Fruit fly (Drosophila melanogaster): ENCODE results near the gene CG43373.

CG43373 gene

DNA sequence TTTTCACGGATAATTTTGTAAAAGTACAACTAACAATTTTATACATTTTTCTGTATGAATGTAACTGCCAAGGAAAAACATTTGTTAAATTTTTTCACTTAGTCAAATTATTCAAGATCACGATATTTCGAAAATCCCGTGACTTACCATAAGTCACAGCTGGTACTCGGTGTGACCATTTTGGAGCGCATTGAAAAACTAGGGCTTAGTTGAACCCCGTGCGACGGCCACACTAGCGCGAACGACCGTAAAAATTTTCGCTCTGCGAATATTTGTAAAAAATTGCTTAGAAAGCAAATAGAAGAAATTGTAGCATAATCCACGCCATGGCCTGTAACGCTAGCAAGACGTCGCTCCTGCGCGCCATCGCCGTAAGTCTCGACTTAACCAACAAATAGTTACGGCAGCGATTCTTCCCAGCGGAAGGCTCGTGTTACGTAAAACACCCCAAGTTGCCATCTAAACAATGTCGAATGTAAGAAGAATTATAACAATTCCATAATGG, 41.0 kb upstream of the CG43373 start, which contains the start of gene UQCR-C2 (continued):
- TF ChIP-seq ranshi (GFP tag; IDR thresholded peaks at IDR 0.05) (no peak), CG6765 (GFP tag; optimal IDR thresholded peaks at IDR 0.05) (no peak), unc-4 (GFP tag; IDR thresholded peaks at IDR 0.05; ENCODE audit: partially characterized antibody) (peak; percentile 38; the same call in 1 of the 2 replicates), Dbx (GFP tag; IDR thresholded peaks at IDR 0.05) (no peak), Jarid2 (GFP tag; optimal IDR thresholded peaks at IDR 0.05) (no peak), lola (GFP tag; optimal IDR thresholded peaks at IDR 0.05) (no peak), gem (tag; optimal IDR thresholded peaks at IDR 0.05) (no peak), Atf-2 (GFP tag; optimal IDR thresholded peaks at IDR 0.05) (no peak), Dll (GFP tag; IDR thresholded peaks at IDR 0.05; ENCODE audit: partially characterized antibody) (no peak), corto (GFP tag; optimal IDR thresholded peaks at IDR 0.05) (no peak), unpg (GFP tag; optimal IDR thresholded peaks at IDR 0.05) (no peak), CG3163 (GFP tag; optimal IDR thresholded peaks at IDR 0.05) (no peak), fd3F (GFP tag; optimal IDR thresholded peaks at IDR 0.05) (no peak), CG15269 (tag; optimal IDR thresholded peaks at IDR 0.05) (no peak), dpn (GFP tag; optimal IDR thresholded peaks at IDR 0.05) (no peak), CG10654 (GFP tag; optimal IDR thresholded peaks at IDR 0.05) (no peak), Abd-B (GFP tag; optimal IDR thresholded peaks at IDR 0.05) (peak; percentile 65), bbx (GFP tag; IDR thresholded peaks at IDR 0.05; ENCODE audit: partially characterized antibody) (peak; percentile 38), Hsf (GFP tag; optimal IDR thresholded peaks at IDR 0.05) (no peak), CG8089 (GFP tag; optimal IDR thresholded peaks at IDR 0.05) (no peak), CG14667 (GFP tag; IDR thresholded peaks at IDR 0.05) (no peak), Vsx1 (GFP tag; optimal IDR thresholded peaks at IDR 0.05) (no peak), gcm (GFP tag; optimal IDR thresholded peaks at IDR 0.05) (no peak), CG3726 (GFP tag; IDR thresholded peaks at IDR 0.05) (no peak), CG17802 (tag; optimal IDR thresholded peaks at IDR 0.05) (no peak), CG32767 (GFP tag; IDR thresholded peaks at IDR 0.05) (no peak), aop (GFP tag; IDR thresholded peaks at IDR 0.05) (no peak), CG1603 (tag; optimal IDR thresholded peaks at IDR 0.05) (peak; percentile 79), row (GFP tag; IDR thresholded peaks at IDR 0.05) (peak; percentile 92), CG11560 (tag; IDR thresholded peaks at IDR 0.05) (no peak), usp (GFP tag; optimal IDR thresholded peaks at IDR 0.05) (no peak), Kr (GFP tag; optimal IDR thresholded peaks at IDR 0.05) (no peak), pfk (GFP tag; optimal IDR thresholded peaks at IDR 0.05) (no peak), CG2889 (GFP tag; IDR thresholded peaks at IDR 0.05) (no peak), CG3065 (GFP tag; optimal IDR thresholded peaks at IDR 0.05) (no peak), CG8478 (optimal IDR thresholded peaks at IDR 0.05) (no peak), nau (GFP tag; optimal IDR thresholded peaks at IDR 0.05) (no peak), CG15601 (tag; optimal IDR thresholded peaks at IDR 0.05) (peak; percentile 14), croc (GFP tag; conservative IDR thresholded peaks at IDR 0.05) (no peak), Ssrp (tag; optimal IDR thresholded peaks at IDR 0.05) (no peak), Myb (GFP tag; optimal IDR thresholded peaks at IDR 0.05) (peak; percentile 70), CG8388 (GFP tag; optimal IDR thresholded peaks at IDR 0.05) (no peak), CG32532 (GFP tag; IDR thresholded peaks at IDR 0.05) (peak; percentile 16; the same call in 1 of the 2 replicates), CG11398 (GFP tag; optimal IDR thresholded peaks at IDR 0.05) (no peak), dmrt99B (tag; optimal IDR thresholded peaks at IDR 0.05) (no peak), nom (GFP tag; optimal IDR thresholded peaks at IDR 0.05) (peak; percentile 36), CG6654 (GFP tag; optimal IDR thresholded peaks at IDR 0.05) (no peak), pnt (GFP tag; optimal IDR thresholded peaks at IDR 0.05) (no peak), grau (tag; optimal IDR thresholded peaks at IDR 0.05) (peak; percentile 41), CG17328 (GFP tag; IDR thresholded peaks at IDR 0.05) (no peak), sima (GFP tag; optimal IDR thresholded peaks at IDR 0.05) (no peak)
